Fruit fly (Drosophila melanogaster) whole organism, embryonic: Measurements from ENCODE around the gene Agxt.
A peak's percentile ranks its signal among the peaks of the same experiment; 100 is the strongest.

ENCODE experiments used
- Antp ChIP-seq: fragments of 200-800 bp; sonication (Bioruptor generic); optimal IDR thresholded peaks from 3 replicates; lab custom pipeline; 2016; ENCODE audit warnings: missing biosample characterization, missing genetic modification characterization
- CG10431 ChIP-seq: fragments of 200-800 bp; sonication (Bioruptor generic); optimal IDR thresholded peaks from 3 replicates; lab custom pipeline; 2018; ENCODE audit warnings: missing biosample characterization, mild to moderate bottlenecking, missing genetic modification characterization
- CG12071 ChIP-seq: fragments of 200-800 bp; sonication (Bioruptor generic); optimal IDR thresholded peaks from 3 replicates; lab custom pipeline; 2018; ENCODE audit warnings: missing biosample characterization, mild to moderate bottlenecking, missing genetic modification characterization
- CG12219 ChIP-seq: fragments of 200-800 bp; sonication (Bioruptor generic); optimal IDR thresholded peaks from 3 replicates; lab custom pipeline; 2018; ENCODE audit warnings: missing biosample characterization, mild to moderate bottlenecking, missing genetic modification characterization
- CG13894 ChIP-seq: fragments of 200-800 bp; sonication (Bioruptor generic); optimal IDR thresholded peaks from 3 replicates; lab custom pipeline; 2018; ENCODE audit warnings: missing biosample characterization, mild to moderate bottlenecking, missing genetic modification characterization, moderate library complexity
- CG15011 ChIP-seq: fragments of 200-800 bp; sonication (Bioruptor generic); optimal IDR thresholded peaks from 3 replicates; lab custom pipeline; 2018; ENCODE audit warnings: missing biosample characterization, mild to moderate bottlenecking, missing genetic modification characterization
- CG15601 ChIP-seq: fragments of 200-800 bp; sonication (Bioruptor generic); optimal IDR thresholded peaks from 3 replicates; lab custom pipeline; 2019; ENCODE audit warnings: missing biosample characterization, mild to moderate bottlenecking, missing genetic modification characterization, moderate library complexity
- CG1602 ChIP-seq: fragments of 200-800 bp; sonication (Bioruptor generic); optimal IDR thresholded peaks from 3 replicates; lab custom pipeline; 2016; ENCODE audit warnings: missing biosample characterization, missing genetic modification characterization
- CG1603 ChIP-seq: fragments of 200-800 bp; sonication (Bioruptor generic); optimal IDR thresholded peaks from 2 replicates; lab custom pipeline; 2019; ENCODE audit warnings: missing biosample characterization, mild to moderate bottlenecking, missing genetic modification characterization, moderate library complexity
- CG16779 ChIP-seq: fragments of 200-800 bp; sonication (Bioruptor generic); IDR thresholded peaks from 2 replicates; pipeline ENCODE4 v1.3.6; 2022; ENCODE audit warnings: missing biosample characterization, missing genetic modification characterization
- CG17186 ChIP-seq: fragments of 200-800 bp; sonication (Bioruptor generic); optimal IDR thresholded peaks from 3 replicates; lab custom pipeline; 2017; ENCODE audit warnings: missing biosample characterization, missing genetic modification reagents, missing genetic modification characterization
- CG18764 ChIP-seq: fragments of 200-800 bp; sonication (Bioruptor generic); optimal IDR thresholded peaks from 3 replicates; lab custom pipeline; 2016; ENCODE audit warnings: missing biosample characterization, missing genetic modification characterization
- CG2199 ChIP-seq: fragments of 200-800 bp; sonication (Bioruptor generic); IDR thresholded peaks from 3 replicates; pipeline ENCODE4 v1.3.6; 2022; ENCODE audit warnings: missing biosample characterization, missing genetic modification characterization
- CG2712 ChIP-seq: fragments of 200-800 bp; optimal IDR thresholded peaks from 3 replicates; lab custom pipeline; 2019; ENCODE audit warnings: missing biosample characterization, mild to moderate bottlenecking, missing genetic modification characterization, moderate library complexity
- CG31365 ChIP-seq: fragments of 200-800 bp; sonication (Bioruptor generic); optimal IDR thresholded peaks from 2 replicates; lab custom pipeline; 2018; ENCODE audit warnings: missing biosample characterization, mild to moderate bottlenecking, missing genetic modification characterization
- CG32767 ChIP-seq: fragments of 200-800 bp; sonication (Bioruptor generic); IDR thresholded peaks from 2 replicates; pipeline ENCODE4 v1.3.6; 2022; ENCODE audit warnings: missing biosample characterization, missing genetic modification characterization
- CG3281 ChIP-seq: fragments of 200-800 bp; sonication (Bioruptor generic); optimal IDR thresholded peaks from 3 replicates; lab custom pipeline; 2017; ENCODE audit warnings: missing biosample characterization, mild to moderate bottlenecking, missing genetic modification characterization
- CG3407 ChIP-seq: fragments of 200-800 bp; sonication (Bioruptor generic); optimal IDR thresholded peaks from 2 replicates; lab custom pipeline; 2018; ENCODE audit warnings: missing biosample characterization, mild to moderate bottlenecking, missing genetic modification characterization
- CG34224 ChIP-seq: fragments of 200-800 bp; sonication (Bioruptor generic); IDR thresholded peaks from 3 replicates; pipeline ENCODE4 v1.3.6; 2022; ENCODE audit warnings: missing biosample characterization, missing genetic modification characterization; ENCODE audit not compliant: partially characterized antibody
- CG4820 ChIP-seq: fragments of 200-800 bp; sonication (Bioruptor generic); optimal IDR thresholded peaks from 3 replicates; lab custom pipeline; 2016; ENCODE audit warnings: missing biosample characterization, missing genetic modification characterization
- CG5953 ChIP-seq: fragments of 200-800 bp; sonication (Bioruptor generic); IDR thresholded peaks from 2 replicates; pipeline ENCODE4 v1.3.6; 2022; ENCODE audit warnings: missing biosample characterization, missing genetic modification characterization
- CG6175 ChIP-seq: fragments of 200-800 bp; sonication (Bioruptor generic); IDR thresholded peaks from 3 replicates; pipeline ENCODE4 v1.3.6; 2022; ENCODE audit warnings: missing biosample characterization, missing genetic modification characterization
- CG6272 ChIP-seq: fragments of 200-800 bp; sonication (Bioruptor generic); IDR thresholded peaks from 2 replicates; pipeline ENCODE4 v1.3.6; 2022; ENCODE audit warnings: missing biosample characterization, missing genetic modification characterization
- CG7357 ChIP-seq: fragments of 200-800 bp; sonication (Bioruptor generic); IDR thresholded peaks from 3 replicates; pipeline ENCODE4 v1.3.6; 2022; ENCODE audit warnings: missing biosample characterization, missing genetic modification characterization
- CkIIα-i1 ChIP-seq: fragments of 200-800 bp; sonication (Bioruptor generic); IDR thresholded peaks from 2 replicates; pipeline ENCODE4 v1.3.6; 2022; ENCODE audit warnings: missing biosample characterization, missing genetic modification characterization
- CrebB ChIP-seq: fragments of 200-800 bp; sonication (Bioruptor generic); optimal IDR thresholded peaks from 3 replicates; lab custom pipeline; 2018; ENCODE audit warnings: missing biosample characterization, mild to moderate bottlenecking, missing genetic modification characterization
- D19A ChIP-seq: fragments of 200-800 bp; optimal IDR thresholded peaks from 3 replicates; lab custom pipeline; 2019; ENCODE audit warnings: missing biosample characterization, mild to moderate bottlenecking, missing genetic modification characterization, moderate library complexity
- Dip3 ChIP-seq: fragments of 200-800 bp; sonication (Bioruptor generic); optimal IDR thresholded peaks from 3 replicates; lab custom pipeline; 2016; ENCODE audit warnings: missing biosample characterization, missing genetic modification characterization
- E2f2 ChIP-seq: fragments of 200-800 bp; sonication (Bioruptor generic); IDR thresholded peaks from 2 replicates; pipeline ENCODE4 v1.3.6; 2022; ENCODE audit warnings: missing biosample characterization, missing genetic modification characterization
- HmgD ChIP-seq: fragments of 200-800 bp; sonication (Bioruptor generic); optimal IDR thresholded peaks from 3 replicates; lab custom pipeline; 2016; ENCODE audit warnings: missing biosample characterization, missing genetic modification characterization
- Hr3 ChIP-seq: fragments of 200-800 bp; sonication (Bioruptor generic); optimal IDR thresholded peaks from 3 replicates; lab custom pipeline; 2016; ENCODE audit warnings: missing biosample characterization, missing genetic modification characterization
- Hsf ChIP-seq: fragments of 200-800 bp; sonication (Bioruptor generic); optimal IDR thresholded peaks from 3 replicates; lab custom pipeline; 2016; ENCODE audit warnings: missing biosample characterization, missing genetic modification characterization
- Myb ChIP-seq: fragments of 200-800 bp; sonication (Bioruptor generic); optimal IDR thresholded peaks from 2 replicates; lab custom pipeline; 2016; ENCODE audit warnings: missing biosample characterization, missing genetic modification characterization
- NC2α ChIP-seq: fragments of 200-800 bp; sonication (Bioruptor generic); optimal IDR thresholded peaks from 2 replicates; lab custom pipeline; 2016; ENCODE audit warnings: missing biosample characterization, missing genetic modification characterization
- Xbp1 ChIP-seq: fragments of 200-800 bp; sonication (Bioruptor generic); optimal IDR thresholded peaks from 3 replicates; lab custom pipeline; 2016; ENCODE audit warnings: missing biosample characterization, mild to moderate bottlenecking, missing genetic modification characterization
- ara ChIP-seq: fragments of 200-800 bp; sonication (Bioruptor generic); IDR thresholded peaks from 2 replicates; pipeline ENCODE4 v1.3.6; 2022; ENCODE audit warnings: missing biosample characterization, missing genetic modification characterization
- corto ChIP-seq: fragments of 200-800 bp; sonication (Bioruptor generic); optimal IDR thresholded peaks from 2 replicates; lab custom pipeline; 2016; ENCODE audit warnings: missing biosample characterization, mild to moderate bottlenecking, missing genetic modification characterization, moderate library complexity
- dati ChIP-seq: fragments of 200-800 bp; sonication (Bioruptor generic); IDR thresholded peaks from 2 replicates; pipeline ENCODE4 v1.3.6; 2022; ENCODE audit warnings: missing biosample characterization, missing genetic modification characterization
- dmrt99B ChIP-seq: fragments of 200-800 bp; sonication (Bioruptor generic); optimal IDR thresholded peaks from 2 replicates; lab custom pipeline; 2018; ENCODE audit warnings: missing biosample characterization, mild to moderate bottlenecking, missing genetic modification characterization, moderate library complexity
- dpn ChIP-seq, 2 experiments: fragments of 200-800 bp; sonication (Bioruptor generic); optimal IDR thresholded peaks; 3 replicates each; lab custom pipeline; 2016; ENCODE audit warnings: missing biosample characterization in 2 of 2, missing genetic modification characterization in 2 of 2
- eyg ChIP-seq: fragments of 200-800 bp; sonication (Bioruptor generic); optimal IDR thresholded peaks from 3 replicates; lab custom pipeline; 2016; ENCODE audit warnings: missing biosample characterization, missing genetic modification characterization
- fd102C ChIP-seq: fragments of 200-800 bp; sonication (Bioruptor generic); optimal IDR thresholded peaks from 2 replicates; lab custom pipeline; 2018; ENCODE audit warnings: missing biosample characterization, mild to moderate bottlenecking, missing genetic modification characterization, moderate library complexity
- gcm2 ChIP-seq: fragments of 200-800 bp; sonication (Bioruptor generic); optimal IDR thresholded peaks from 2 replicates; lab custom pipeline; 2016; ENCODE audit warnings: missing biosample characterization, missing genetic modification characterization
- her ChIP-seq: fragments of 200-800 bp; sonication (Bioruptor generic); optimal IDR thresholded peaks from 2 replicates; lab custom pipeline; 2016; ENCODE audit warnings: missing biosample characterization, missing genetic modification characterization
- hkb ChIP-seq, 2 experiments: fragments of 200-800 bp in 1 of 2; fragments of >200 bp in 1 of 2; sonication (Bioruptor generic) in 1 of 2; IDR thresholded peaks in 1 of 2; optimal IDR thresholded peaks in 1 of 2; 2 replicates each; pipeline versions ENCODE4 v1.3.6 to Lab custom; 2017 to 2022; ENCODE audit warnings: missing biosample characterization in 1 of 2, missing genetic modification characterization in 1 of 2
- klu ChIP-seq: fragments of 200-800 bp; sonication (Bioruptor generic); IDR thresholded peaks from 2 replicates; pipeline ENCODE4 v1.3.6; 2022; ENCODE audit warnings: missing biosample characterization, missing genetic modification characterization
- prd ChIP-seq, 3 experiments: fragments of >200 bp in 2 of 3; fragments of 200-800 bp in 1 of 3; sonication (Bioruptor generic) in 1 of 3; optimal IDR thresholded peaks in 2 of 3; IDR thresholded peaks in 1 of 3; 2 replicates in 2 of 3; 3 replicates in 1 of 3; pipeline versions ENCODE4 v1.3.6 to Lab custom; 2017 to 2022; ENCODE audit warnings: missing biosample characterization in 1 of 3, missing genetic modification characterization in 1 of 3
- row ChIP-seq: fragments of 200-800 bp; sonication (Bioruptor generic); IDR thresholded peaks from 3 replicates; pipeline ENCODE4 v1.3.6; 2022; ENCODE audit warnings: missing biosample characterization, missing genetic modification characterization
- schlank ChIP-seq: fragments of 200-800 bp; sonication (Bioruptor generic); optimal IDR thresholded peaks from 2 replicates; lab custom pipeline; 2018; ENCODE audit warnings: missing biosample characterization, mild to moderate bottlenecking, missing genetic modification characterization

Agxt gene

dm6 chrX:6549428-6550117 lies 20.8 kb downstream of the Agxt start (continued):
- TF ChIP-seq CG10431 (GFP tag; lab: Kevin White, UChicago) (peak; percentile 59), dati (GFP tag; lab: Robert Waterston, UW) (peak; percentile 93), CG31365 (tag; lab: Kevin White, UChicago) (peak; percentile 85), klu (GFP tag; lab: Robert Waterston, UW) (peak; percentile 92), CG6175 (GFP tag; lab: Robert Waterston, UW) (peak; percentile 94), CrebB (tag; lab: Kevin White, UChicago) (peak; percentile 92), schlank (tag; lab: Kevin White, UChicago) (peak; percentile 92), E2f2 (GFP tag; lab: Robert Waterston, UW) (peak; percentile 78), corto (GFP tag; lab: Kevin White, UChicago) (peak; percentile 94), CG17186 (GFP tag; lab: Kevin White, UChicago) (peak; percentile 77), CG2712 (peak; percentile 96), her (GFP tag; lab: Kevin White, UChicago) (peak; percentile 97), row (GFP tag; lab: Robert Waterston, UW) (peak; percentile 95), fd102C (GFP tag; lab: Kevin White, UChicago) (peak; percentile 90), Myb (GFP tag; lab: Kevin White, UChicago) (peak; percentile 87), dmrt99B (tag; lab: Kevin White, UChicago) (peak; percentile 94), D19A (tag; lab: Kevin White, UChicago) (peak; percentile 90), CG1603 (tag; lab: Kevin White, UChicago) (peak; percentile 95), CG12071 (GFP tag; lab: Kevin White, UChicago) (peak; percentile 96), CG1602 (peak; percentile 88), CG16779 (GFP tag; lab: Robert Waterston, UW) (peak; percentile 95), NC2α (GFP tag; lab: Kevin White, UChicago) (peak; percentile 90), CG15011 (GFP tag; lab: Kevin White, UChicago) (peak; percentile 92), CG34224 (GFP tag; lab: Robert Waterston, UW) (no peak), dpn (GFP tag; optimal IDR thresholded peaks at IDR 0.05; lab: Kevin White, UChicago) (peak; percentile 94 to 96), ara (GFP tag; lab: Robert Waterston, UW) (peak; percentile 95), Dip3 (peak; percentile 97), hkb (optimal IDR thresholded peaks at IDR 0.05; lab: Kevin White, UChicago) (no peak), hkb (GFP tag; IDR thresholded peaks at IDR 0.05; lab: Robert Waterston, UW) (peak; percentile 97), prd (optimal IDR thresholded peaks at IDR 0.05; lab: Kevin White, UChicago) (no peak), prd (GFP tag; IDR thresholded peaks at IDR 0.05; lab: Robert Waterston, UW) (peak; percentile 98), CG3407 (GFP tag; lab: Kevin White, UChicago) (peak; percentile 83), HmgD (GFP tag; lab: Kevin White, UChicago) (peak; percentile 94), CG6272 (peak; percentile 92), CG3281 (GFP tag; lab: Kevin White, UChicago) (peak; percentile 96), CG2199 (GFP tag; lab: Robert Waterston, UW) (peak; percentile 92), CkIIα-i1 (GFP tag; lab: Robert Waterston, UW) (peak; percentile 70; the same call in 1 of the 2 replicates), Hr3 (peak; percentile 86), CG7357 (GFP tag; lab: Robert Waterston, UW) (peak; percentile 90), Xbp1 (GFP tag; lab: Kevin White, UChicago) (peak; percentile 94), CG12219 (GFP tag; lab: Kevin White, UChicago) (peak; percentile 96), Antp (peak; percentile 95), gcm2 (peak; percentile 84), CG5953 (peak; percentile 85), CG32767 (GFP tag; lab: Robert Waterston, UW) (peak; percentile 91), CG15601 (tag; lab: Kevin White, UChicago) (peak; percentile 80), CG4820 (peak; percentile 96), CG18764 (peak; percentile 92), eyg (GFP tag; lab: Kevin White, UChicago) (peak; percentile 85), Hsf (GFP tag; lab: Kevin White, UChicago) (peak; percentile 95), CG13894 (tag; lab: Kevin White, UChicago) (peak; percentile 96)
